Worm (Caenorhabditis elegans): ENCODE data around the gene ZK596.3.

DNA sequence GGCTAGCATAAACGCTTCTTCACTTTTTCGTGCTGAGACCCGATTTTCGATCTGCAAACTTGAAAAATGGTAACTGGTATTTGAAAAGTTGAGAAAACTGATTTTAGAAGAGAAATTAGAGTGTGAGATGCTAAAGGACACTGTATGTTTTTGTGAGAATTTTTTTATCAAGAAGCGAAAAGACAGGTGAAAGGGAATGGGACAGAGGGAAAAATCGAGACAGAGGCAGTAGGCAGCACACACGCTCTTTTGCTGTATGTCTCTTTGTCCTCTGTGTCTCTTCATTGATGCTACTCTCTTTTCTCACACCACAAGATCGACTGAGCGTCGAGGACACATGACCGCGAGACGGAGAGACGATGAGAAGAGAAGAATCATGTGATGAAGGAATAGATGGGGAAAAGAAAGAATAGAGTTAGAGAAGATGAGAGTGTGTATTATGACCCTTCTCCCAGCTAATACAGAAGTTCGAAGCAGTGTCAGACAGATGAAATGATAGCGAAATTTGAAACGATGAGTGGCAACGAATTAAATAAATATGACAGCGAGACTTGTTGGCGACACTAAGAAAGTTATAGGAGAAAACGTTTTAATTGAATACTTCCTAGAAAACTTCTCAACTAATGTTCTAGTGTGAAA, 31.8 kb upstream of the ZK596.3 start, which contains the start of gene lgg-2:
- peak; percentile 45 for TF ChIP-seq pha-4 (tag; optimal IDR thresholded peaks at IDR 0.05)
- peak; percentile 70 for TF ChIP-seq ces-1 (GFP tag; optimal IDR thresholded peaks at IDR 0.05)
- TF ChIP-seq drap-1 (GFP tag; optimal IDR thresholded peaks at IDR 0.05): peak; percentile 20
- peak; percentile 46 for TF ChIP-seq lsy-2 (tag; optimal IDR thresholded peaks at IDR 0.05)
- peak; percentile 76 for TF ChIP-seq ham-2 (GFP tag; optimal IDR thresholded peaks at IDR 0.05)
- TF ChIP-seq nhr-12 (tag; optimal IDR thresholded peaks at IDR 0.05): peak; percentile 53
- peak; percentile 85 for TF ChIP-seq hlh-1 (tag; optimal IDR thresholded peaks at IDR 0.05)
- no peak for TF ChIP-seq ceh-43 (GFP tag; optimal IDR thresholded peaks at IDR 0.05)
- no peak for TF ChIP-seq nhr-28 (tag; optimal IDR thresholded peaks at IDR 0.05)
- TF ChIP-seq lin-13 (tag; optimal IDR thresholded peaks at IDR 0.05): no peak
